Worm (Caenorhabditis elegans) whole organism, late embryonic: ENCODE measurements around the gene srt-23.

Source experiments
- ceh-19 ChIP-seq: fragments of 200-800 bp; sonication (Bioruptor generic); optimal IDR thresholded peaks from 2 replicates; lab custom pipeline; 2018; ENCODE audit warnings: mild to moderate bottlenecking, missing genetic modification characterization, missing compliant biosample characterization
- ceh-9 ChIP-seq: sonication (generic microtip); optimal IDR thresholded peaks from 2 replicates; lab custom pipeline; 2016; ENCODE audit warnings: mild to moderate bottlenecking, missing genetic modification characterization, inconsistent platforms, missing compliant biosample characterization
- dve-1 ChIP-seq: sonication (generic microtip); optimal IDR thresholded peaks from 2 replicates; lab custom pipeline; 2017; ENCODE audit warnings: antibody characterized with exemption, mild to moderate bottlenecking, missing genetic modification characterization, missing compliant biosample characterization
- elt-4 ChIP-seq: sonication (generic microtip); optimal IDR thresholded peaks from 2 replicates; lab custom pipeline; 2016; ENCODE audit warnings: missing genetic modification characterization, missing compliant biosample characterization
- fax-1 ChIP-seq: sonication (generic microtip); optimal IDR thresholded peaks from 2 replicates; lab custom pipeline; 2016; ENCODE audit warnings: missing genotype, missing genetic modification characterization, missing compliant biosample characterization
- fkh-10 ChIP-seq: fragments of 150-350 bp; optimal IDR thresholded peaks from 2 replicates; lab custom pipeline; 2014; ENCODE audit warnings: missing biosample characterization, missing genetic modification reagents, missing genetic modification characterization
- mec-3 ChIP-seq: sonication (generic microtip); optimal IDR thresholded peaks from 2 replicates; lab custom pipeline; 2016; ENCODE audit warnings: borderline replicate concordance, missing genetic modification characterization, missing compliant biosample characterization
- nfya-1 ChIP-seq: sonication (generic microtip); optimal IDR thresholded peaks from 2 replicates; lab custom pipeline; 2017; ENCODE audit warnings: missing genetic modification characterization, mild to moderate bottlenecking, missing compliant biosample characterization, antibody characterized with exemption, moderate library complexity
- nhr-11 ChIP-seq: fragments of 150-350 bp; optimal IDR thresholded peaks from 2 replicates; lab custom pipeline; 2014; ENCODE audit warnings: missing biosample characterization, missing genetic modification characterization
- sdc-2 ChIP-seq: sonication (generic microtip); optimal IDR thresholded peaks from 2 replicates; lab custom pipeline; 2016; ENCODE audit warnings: missing genotype, missing genetic modification characterization, missing compliant biosample characterization

DNA sequence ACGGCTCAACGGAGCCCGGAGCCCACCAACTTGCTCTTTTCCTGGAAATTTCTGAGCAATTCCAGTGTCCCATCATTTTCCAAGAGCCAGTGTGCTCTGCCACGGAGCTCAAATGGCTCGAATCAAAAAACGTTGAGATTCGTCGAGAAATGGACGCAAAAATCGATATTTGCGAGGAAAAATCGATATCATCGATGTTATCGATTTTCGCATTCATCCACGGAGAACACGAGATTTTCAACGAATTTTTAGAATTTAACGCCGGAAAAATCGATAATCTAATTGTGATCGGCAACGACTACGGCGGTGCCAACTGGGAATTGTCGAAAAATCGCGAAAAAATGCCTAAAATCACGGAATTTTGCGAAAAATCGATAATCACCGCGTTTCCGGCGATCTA lies 49.2 kb downstream of the srt-23 start:
- TF ChIP-seq nfya-1 (tag; lab: Kevin White, UChicago) (no peak), ceh-19 (GFP tag; lab: Kevin White, UChicago) (no peak), elt-4 (no peak), fax-1 (no peak), mec-3 (tag; lab: Kevin White, UChicago) (no peak), sdc-2 (tag; lab: Kevin White, UChicago) (no peak), dve-1 (tag; lab: Kevin White, UChicago) (no peak), fkh-10 (GFP tag; lab: Kevin White, UChicago) (no peak), nhr-11 (tag; lab: Kevin White, UChicago) (no peak), ceh-9 (tag; lab: Kevin White, UChicago) (no peak)
